Fruit fly (Drosophila melanogaster): Measurements from ENCODE around the gene CG42553.

- TF ChIP-seq CG8478 (optimal IDR thresholded peaks at IDR 0.05), result no peak
- TF ChIP-seq CTCF (optimal IDR thresholded peaks at IDR 0.05), result no peak
Measured at dm6 chr3L:787635-788034, 46.3 kb upstream of the CG42553 start.
